Fruit fly (Drosophila melanogaster) Kc167 (cell line): ENCODE data around the gene CG5561.

Source experiments
- Myc ChIP-seq: fragments of >200 bp; optimal IDR thresholded peaks from 2 replicates; lab custom pipeline; 2017; ENCODE audit warnings: missing external identifiers
- Sin3A ChIP-seq: fragments of >200 bp; optimal IDR thresholded peaks from 2 replicates; lab custom pipeline; 2018; ENCODE audit warnings: missing external identifiers
- h ChIP-seq: fragments of >200 bp; optimal IDR thresholded peaks from 3 replicates; lab custom pipeline; 2018; ENCODE audit warnings: missing external identifiers
- insv ChIP-seq: fragments of >200 bp; optimal IDR thresholded peaks from 3 replicates; lab custom pipeline; 2018; ENCODE audit warnings: missing external identifiers
- psq ChIP-seq: fragments of >200 bp; optimal IDR thresholded peaks from 2 replicates; lab custom pipeline; 2017; ENCODE audit warnings: missing external identifiers

dm6 chr2L:1399434-1399833, 45.5 kb upstream of the CG5561 start:
- TF ChIP-seq psq (lab: Kevin White, UChicago) (no peak), insv (lab: Kevin White, UChicago) (no peak), Myc (lab: Kevin White, UChicago) (no peak), h (lab: Kevin White, UChicago) (no peak), Sin3A (lab: Kevin White, UChicago) (no peak)
